Fruit fly (Drosophila melanogaster) whole organism, embryonic: ENCODE results near the gene CG32243.

Experiments
- Atf3 ChIP-seq: fragments of 200-800 bp; sonication (Bioruptor generic); optimal IDR thresholded peaks from 3 replicates; lab custom pipeline; 2016; ENCODE audit warnings: missing biosample characterization, missing genetic modification characterization
- B-H1 ChIP-seq: fragments of 200-800 bp; sonication (Bioruptor generic); IDR thresholded peaks from 3 replicates; pipeline ENCODE4 v1.3.6; 2022; ENCODE audit warnings: missing biosample characterization, missing genetic modification characterization
- Bteb2 ChIP-seq: fragments of 200-800 bp; sonication (Bioruptor generic); optimal IDR thresholded peaks from 2 replicates; lab custom pipeline; 2016; ENCODE audit warnings: missing biosample characterization, missing genetic modification characterization
- CG10431 ChIP-seq: fragments of 200-800 bp; sonication (Bioruptor generic); optimal IDR thresholded peaks from 3 replicates; lab custom pipeline; 2018; ENCODE audit warnings: missing biosample characterization, mild to moderate bottlenecking, missing genetic modification characterization
- CG13424 ChIP-seq: fragments of 200-800 bp; sonication (Bioruptor generic); optimal IDR thresholded peaks from 2 replicates; lab custom pipeline; 2019; ENCODE audit warnings: missing biosample characterization, mild to moderate bottlenecking, missing genetic modification characterization, moderate library complexity
- CG1603 ChIP-seq: fragments of 200-800 bp; sonication (Bioruptor generic); optimal IDR thresholded peaks from 2 replicates; lab custom pipeline; 2019; ENCODE audit warnings: missing biosample characterization, mild to moderate bottlenecking, missing genetic modification characterization, moderate library complexity
- CG17361 ChIP-seq: fragments of 200-800 bp; sonication (Bioruptor generic); IDR thresholded peaks from 3 replicates; pipeline ENCODE4 v1.3.6; 2022; ENCODE audit warnings: missing biosample characterization, missing genetic modification characterization
- CG17385 ChIP-seq: fragments of 200-800 bp; sonication (Bioruptor generic); optimal IDR thresholded peaks from 3 replicates; lab custom pipeline; 2018; ENCODE audit warnings: missing biosample characterization, mild to moderate bottlenecking, missing genetic modification characterization
- CG18764 ChIP-seq: fragments of 200-800 bp; sonication (Bioruptor generic); optimal IDR thresholded peaks from 3 replicates; lab custom pipeline; 2016; ENCODE audit warnings: missing biosample characterization, missing genetic modification characterization
- CG31224 ChIP-seq: fragments of 200-800 bp; sonication (Bioruptor generic); IDR thresholded peaks from 2 replicates; pipeline ENCODE4 v1.3.6; 2022; ENCODE audit warnings: missing biosample characterization, missing genetic modification characterization
- CG32772 ChIP-seq: fragments of 200-800 bp; sonication (Bioruptor generic); IDR thresholded peaks from 2 replicates; pipeline ENCODE4 v1.3.6; 2022; ENCODE audit warnings: missing biosample characterization, missing genetic modification characterization
- CG4424 ChIP-seq: fragments of 200-800 bp; sonication (Bioruptor generic); optimal IDR thresholded peaks from 3 replicates; lab custom pipeline; 2016; ENCODE audit warnings: missing biosample characterization, missing genetic modification characterization
- CG5180 ChIP-seq: fragments of 200-800 bp; sonication (Bioruptor generic); optimal IDR thresholded peaks from 3 replicates; lab custom pipeline; 2017; ENCODE audit warnings: missing biosample characterization, missing genetic modification characterization, mild to moderate bottlenecking, moderate library complexity, missing genetic modification reagents
- CG6683 ChIP-seq: fragments of 200-800 bp; sonication (Bioruptor generic); optimal IDR thresholded peaks from 2 replicates; lab custom pipeline; 2017; ENCODE audit warnings: missing biosample characterization, mild to moderate bottlenecking, missing genetic modification characterization, missing genetic modification reagents
- CG7963 ChIP-seq: fragments of 200-800 bp; sonication (Bioruptor generic); IDR thresholded peaks from 3 replicates; pipeline ENCODE4 v1.3.6; 2022; ENCODE audit warnings: missing biosample characterization, missing genetic modification characterization; ENCODE audit not compliant: partially characterized antibody
- CG8944 ChIP-seq: fragments of 200-800 bp; sonication (Bioruptor generic); optimal IDR thresholded peaks from 3 replicates; lab custom pipeline; 2016; ENCODE audit warnings: missing biosample characterization, missing genetic modification characterization
- D19A ChIP-seq: fragments of 200-800 bp; optimal IDR thresholded peaks from 3 replicates; lab custom pipeline; 2019; ENCODE audit warnings: missing biosample characterization, mild to moderate bottlenecking, missing genetic modification characterization, moderate library complexity
- Dp ChIP-seq: fragments of 200-800 bp; sonication (Bioruptor generic); optimal IDR thresholded peaks from 2 replicates; lab custom pipeline; 2018; ENCODE audit warnings: missing biosample characterization, mild to moderate bottlenecking, missing genetic modification characterization, moderate library complexity
- E2f2 ChIP-seq: fragments of 200-800 bp; sonication (Bioruptor generic); IDR thresholded peaks from 2 replicates; pipeline ENCODE4 v1.3.6; 2022; ENCODE audit warnings: missing biosample characterization, missing genetic modification characterization
- Gsc ChIP-seq: fragments of 200-800 bp; sonication (Bioruptor generic); IDR thresholded peaks from 2 replicates; pipeline ENCODE4 v1.3.6; 2022; ENCODE audit warnings: missing biosample characterization, missing genetic modification characterization
- HLHmδ ChIP-seq: fragments of 200-800 bp; sonication (Bioruptor generic); optimal IDR thresholded peaks from 2 replicates; lab custom pipeline; 2018; ENCODE audit warnings: missing biosample characterization, mild to moderate bottlenecking, missing genetic modification characterization, moderate library complexity
- Hand ChIP-seq: fragments of 200-800 bp; sonication (Bioruptor generic); optimal IDR thresholded peaks from 2 replicates; lab custom pipeline; 2017; ENCODE audit warnings: mild to moderate bottlenecking, missing biosample characterization, missing genetic modification reagents, missing genetic modification characterization
- HmgZ ChIP-seq: fragments of 200-800 bp; sonication (Bioruptor generic); optimal IDR thresholded peaks from 2 replicates; lab custom pipeline; 2018; ENCODE audit warnings: missing biosample characterization, mild to moderate bottlenecking, missing genetic modification characterization
- Hr51 ChIP-seq, 2 experiments: fragments of 200-800 bp; sonication (Bioruptor generic); optimal IDR thresholded peaks; 2 replicates in 1 of 2; 3 replicates in 1 of 2; lab custom pipeline; 2016 to 2018; ENCODE audit warnings: missing biosample characterization in 2 of 2, missing genetic modification characterization in 2 of 2, mild to moderate bottlenecking in 1 of 2, moderate library complexity in 1 of 2
- MTF-1 ChIP-seq: fragments of 200-800 bp; sonication (Bioruptor generic); optimal IDR thresholded peaks from 2 replicates; lab custom pipeline; 2018; ENCODE audit warnings: missing biosample characterization, mild to moderate bottlenecking, missing genetic modification characterization, borderline replicate concordance
- Oli ChIP-seq: fragments of 200-800 bp; sonication (Bioruptor generic); optimal IDR thresholded peaks from 2 replicates; lab custom pipeline; 2018; ENCODE audit warnings: missing biosample characterization, mild to moderate bottlenecking, missing genetic modification characterization, moderate library complexity
- Opbp ChIP-seq: fragments of 200-800 bp; sonication (Bioruptor generic); IDR thresholded peaks from 3 replicates; pipeline ENCODE4 v1.3.6; 2022; ENCODE audit warnings: missing biosample characterization, missing genetic modification characterization; ENCODE audit not compliant: partially characterized antibody
- Poxn ChIP-seq: fragments of 200-800 bp; sonication (Bioruptor generic); IDR thresholded peaks from 2 replicates; pipeline ENCODE4 v1.3.6; 2022; ENCODE audit warnings: missing biosample characterization, missing genetic modification characterization
- Six4 ChIP-seq: fragments of 200-800 bp; sonication (Bioruptor generic); optimal IDR thresholded peaks from 2 replicates; lab custom pipeline; 2016; ENCODE audit warnings: missing biosample characterization, missing genetic modification characterization
- Sox102F ChIP-seq: fragments of 200-800 bp; sonication (Bioruptor generic); optimal IDR thresholded peaks from 2 replicates; lab custom pipeline; 2018; ENCODE audit warnings: missing biosample characterization, mild to moderate bottlenecking, missing genetic modification characterization, moderate library complexity
- Spps ChIP-seq: fragments of 200-800 bp; sonication (Bioruptor generic); optimal IDR thresholded peaks from 2 replicates; lab custom pipeline; 2018; ENCODE audit warnings: missing biosample characterization, mild to moderate bottlenecking, missing genetic modification characterization
- ase ChIP-seq: fragments of 200-800 bp; sonication (Bioruptor generic); IDR thresholded peaks from 3 replicates; pipeline ENCODE4 v1.3.6; 2022; ENCODE audit warnings: missing biosample characterization, missing genetic modification characterization
- cad ChIP-seq: fragments of >200 bp; optimal IDR thresholded peaks from 2 replicates; lab custom pipeline; 2017; ENCODE audit warnings: missing biosample characterization, missing genetic modification characterization
- croc ChIP-seq: fragments of 200-800 bp; sonication (Bioruptor generic); conservative IDR thresholded peaks from 3 replicates; pipeline ENCODE4 v1.3.6; 2022; ENCODE audit warnings: missing biosample characterization, missing genetic modification characterization
- fd3F ChIP-seq: fragments of 200-800 bp; sonication (Bioruptor generic); optimal IDR thresholded peaks from 2 replicates; lab custom pipeline; 2018; ENCODE audit warnings: missing biosample characterization, mild to moderate bottlenecking, missing genetic modification characterization, moderate library complexity
- fd64A ChIP-seq: fragments of 200-800 bp; sonication (Bioruptor generic); optimal IDR thresholded peaks from 3 replicates; lab custom pipeline; 2018; ENCODE audit warnings: missing biosample characterization, mild to moderate bottlenecking, missing genetic modification characterization
- gsb-n ChIP-seq: fragments of 200-800 bp; sonication (Bioruptor generic); optimal IDR thresholded peaks from 3 replicates; lab custom pipeline; 2018; ENCODE audit warnings: missing biosample characterization, mild to moderate bottlenecking, missing genetic modification characterization
- hth ChIP-seq: fragments of >200 bp; optimal IDR thresholded peaks from 2 replicates; lab custom pipeline; 2017; ENCODE audit warnings: inconsistent platforms
- kah ChIP-seq: fragments of 200-800 bp; sonication (Bioruptor generic); optimal IDR thresholded peaks from 2 replicates; lab custom pipeline; 2018; ENCODE audit warnings: missing biosample characterization, mild to moderate bottlenecking, missing genetic modification characterization
- knrl ChIP-seq: fragments of 200-800 bp; sonication (Bioruptor generic); IDR thresholded peaks from 3 replicates; pipeline ENCODE4 v1.3.6; 2022; ENCODE audit warnings: missing biosample characterization, missing genetic modification characterization; ENCODE audit not compliant: partially characterized antibody
- lola ChIP-seq, 3 experiments: fragments of >200 bp in 2 of 3; fragments of 200-800 bp in 1 of 3; sonication (Bioruptor generic) in 1 of 3; optimal IDR thresholded peaks; 2 replicates each; lab custom pipeline; 2017 to 2019; ENCODE audit warnings: missing biosample characterization in 3 of 3, missing genetic modification characterization in 3 of 3, mild to moderate bottlenecking in 1 of 3, moderate library complexity in 1 of 3
- ranshi ChIP-seq: fragments of 200-800 bp; sonication (Bioruptor generic); IDR thresholded peaks from 2 replicates; pipeline ENCODE4 v1.3.6; 2022; ENCODE audit warnings: missing biosample characterization, missing genetic modification characterization
- repo ChIP-seq: fragments of 200-800 bp; sonication (Bioruptor generic); optimal IDR thresholded peaks from 2 replicates; lab custom pipeline; 2016; ENCODE audit warnings: missing biosample characterization, missing genetic modification characterization
- sens ChIP-seq: fragments of 200-800 bp; sonication (Bioruptor generic); peaks from one replicate; lab custom pipeline; 2016; ENCODE audit warnings: missing biosample characterization, missing genetic modification characterization
- sob ChIP-seq: fragments of 200-800 bp; sonication (Bioruptor generic); IDR thresholded peaks from 2 replicates; pipeline ENCODE4 v1.3.6; 2022; ENCODE audit warnings: missing biosample characterization, missing genetic modification characterization
- stc ChIP-seq: fragments of 200-800 bp; sonication (Bioruptor generic); IDR thresholded peaks from 2 replicates; pipeline ENCODE4 v1.3.6; 2022; ENCODE audit warnings: missing biosample characterization, missing genetic modification characterization
- tin ChIP-seq: fragments of 200-800 bp; sonication (Bioruptor generic); optimal IDR thresholded peaks from 3 replicates; lab custom pipeline; 2016; ENCODE audit warnings: missing biosample characterization, missing genetic modification characterization
- vvl ChIP-seq: fragments of 200-800 bp; sonication (Bioruptor generic); IDR thresholded peaks from 2 replicates; pipeline ENCODE4 v1.3.6; 2022; ENCODE audit warnings: missing biosample characterization, missing genetic modification characterization
- wor ChIP-seq: fragments of 200-800 bp; sonication (Bioruptor generic); IDR thresholded peaks from 2 replicates; pipeline ENCODE4 v1.3.6; 2022; ENCODE audit warnings: missing biosample characterization, missing genetic modification characterization
- yki ChIP-seq: fragments of >200 bp; optimal IDR thresholded peaks from 3 replicates; lab custom pipeline; 2018
- zfh2 ChIP-seq: fragments of 200-800 bp; sonication (Bioruptor generic); optimal IDR thresholded peaks from 2 replicates; lab custom pipeline; 2016; ENCODE audit warnings: missing biosample characterization, missing genetic modification characterization

Gene CG32243

dm6 chr3L:4533941-4534340 is 7.1 kb downstream of the CG32243 start (continued):
- no peak for TF ChIP-seq E2f2
- TF ChIP-seq yki (lab: Kevin White, UChicago): no peak
- TF ChIP-seq Dp (GFP tag; lab: Kevin White, UChicago): no peak
- TF ChIP-seq Six4 (GFP tag; lab: Kevin White, UChicago): no peak
- no peak for TF ChIP-seq CG7963 (GFP tag; lab: Robert Waterston, UW)
- 0 out of 3 replicates have a peak, but pooled peaks have one; percentile 41 for TF ChIP-seq ase (GFP tag; lab: Robert Waterston, UW)
- peak; percentile 53 for TF ChIP-seq D19A (tag; lab: Kevin White, UChicago)
- no peak for TF ChIP-seq hth
- TF ChIP-seq zfh2: no peak
- TF ChIP-seq vvl (GFP tag; lab: Robert Waterston, UW): peak; percentile 84
- TF ChIP-seq CG1603 (tag; lab: Kevin White, UChicago): peak; percentile 23
- TF ChIP-seq repo (GFP tag; lab: Kevin White, UChicago): no peak
- TF ChIP-seq HmgZ (tag; lab: Kevin White, UChicago): no peak
- peak; percentile 58 for TF ChIP-seq CG13424
- peak; percentile 75 for TF ChIP-seq Sox102F (GFP tag; lab: Kevin White, UChicago)
- no peak for TF ChIP-seq Atf3 (GFP tag; lab: Kevin White, UChicago)
- no peak for TF ChIP-seq fd64A (GFP tag; lab: Kevin White, UChicago)
- TF ChIP-seq CG31224: no peak
- TF ChIP-seq B-H1 (GFP tag; lab: Robert Waterston, UW): peak; percentile 15; the same call in 1 of the 3 replicates
- TF ChIP-seq Opbp (GFP tag; lab: Robert Waterston, UW): no peak
- TF ChIP-seq cad: no peak
- 0 out of 3 replicates have a peak, but pooled peaks have one; percentile 20 for TF ChIP-seq croc (GFP tag; lab: Robert Waterston, UW)
- no peak for TF ChIP-seq CG6683 (GFP tag; lab: Kevin White, UChicago)
- peak; percentile 30; the same call in 1 of the 2 replicates for TF ChIP-seq CG32772
- no peak for TF ChIP-seq Hand
- no peak for TF ChIP-seq HLHmδ (GFP tag; lab: Kevin White, UChicago)
- TF ChIP-seq CG4424: peak; percentile 7
- TF ChIP-seq Bteb2 (GFP tag; lab: Kevin White, UChicago): no peak
- TF ChIP-seq CG5180: peak; percentile 27
- TF ChIP-seq CG17385 (GFP tag; lab: Kevin White, UChicago): peak; percentile 5
- TF ChIP-seq sob: no peak
- TF ChIP-seq stc (GFP tag; lab: Robert Waterston, UW): peak; percentile 40; the same call in 1 of the 2 replicates
- TF ChIP-seq knrl (GFP tag; lab: Robert Waterston, UW): no peak
- no peak for TF ChIP-seq CG8944 (GFP tag; lab: Kevin White, UChicago)
- peak; percentile 20 for TF ChIP-seq tin (GFP tag; lab: Kevin White, UChicago)
- TF ChIP-seq ranshi (GFP tag; lab: Robert Waterston, UW): 0 out of 2 replicates have a peak, but pooled peaks have one; percentile 9
- no peak for TF ChIP-seq lola (GFP tag; optimal IDR thresholded peaks at IDR 0.05; lab: Kevin White, UChicago)
- TF ChIP-seq MTF-1 (GFP tag; lab: Kevin White, UChicago): no peak
- peak; percentile 54; the same call in 2 of the 3 replicates for TF ChIP-seq CG17361 (GFP tag; lab: Robert Waterston, UW)
- no peak for TF ChIP-seq wor (GFP tag; lab: Robert Waterston, UW)
- TF ChIP-seq Poxn: no peak
- peak in 1 of 2 experiments; percentile 74 for TF ChIP-seq Hr51 (GFP tag; optimal IDR thresholded peaks at IDR 0.05; lab: Kevin White, UChicago)
- peak; percentile 88 for TF ChIP-seq sens (GFP tag; lab: Kevin White, UChicago)
- no peak for TF ChIP-seq fd3F (GFP tag; lab: Kevin White, UChicago)
- no peak for TF ChIP-seq CG10431 (GFP tag; lab: Kevin White, UChicago)
- TF ChIP-seq CG18764 (GFP tag; lab: Kevin White, UChicago): no peak
- TF ChIP-seq Spps (tag; lab: Kevin White, UChicago): no peak
- TF ChIP-seq Oli: peak; percentile 48
- no peak for TF ChIP-seq Gsc (GFP tag; lab: Robert Waterston, UW)
- no peak for TF ChIP-seq gsb-n
- peak; percentile 35 for TF ChIP-seq kah
